Worm (Caenorhabditis elegans) whole organism, young adult: ENCODE measurements around the gene bus-4.

ENCODE experiments used
- ceh-100 ChIP-seq: fragments of 200-800 bp; sonication (Bioruptor generic); IDR thresholded peaks from 2 replicates; pipeline ENCODE4 v1.3.6; 2022; ENCODE audit warnings: missing genetic modification reagents, missing genetic modification characterization, missing compliant biosample characterization
- ceh-79 ChIP-seq: sonication (generic microtip); optimal IDR thresholded peaks from 2 replicates; lab custom pipeline; 2017; ENCODE audit warnings: mild to moderate bottlenecking, missing genetic modification characterization, missing compliant biosample characterization
- ceh-91 ChIP-seq: fragments of 200-800 bp; sonication (Bioruptor generic); IDR thresholded peaks from 2 replicates; pipeline ENCODE4 v1.3.6; 2022; ENCODE audit warnings: missing genetic modification reagents, missing genetic modification characterization, missing compliant biosample characterization
- ets-4 ChIP-seq: fragments of 200-800 bp; sonication (Bioruptor generic); optimal IDR thresholded peaks from 2 replicates; lab custom pipeline; 2018; ENCODE audit warnings: mild to moderate bottlenecking, missing genetic modification characterization, missing compliant biosample characterization
- nfya-2 ChIP-seq: fragments of 200-800 bp; sonication (Bioruptor generic); IDR thresholded peaks from 2 replicates; pipeline ENCODE4 v1.3.6; 2022; ENCODE audit warnings: missing genetic modification reagents, missing genetic modification characterization, missing compliant biosample characterization

- TF ChIP-seq ceh-91 (no peak), ets-4 (GFP tag; lab: Kevin White, UChicago) (no peak), ceh-79 (no peak), ceh-100 (GFP tag; lab: Robert Waterston, UW) (no peak), nfya-2 (GFP tag; lab: Robert Waterston, UW) (no peak)
Observed at ce11 chrIV:4652962-4653361, 35.1 kb upstream of the bus-4 start, which contains the start of gene psr-1.
